Worm (Caenorhabditis elegans) whole organism, young adult: Measurements from ENCODE around the gene snx-6.
A peak's percentile ranks its signal among the peaks of the same experiment; 100 is the strongest.
"Not testable (repeated sequence)": the region's sequence is repeated elsewhere in the genome, so short reads cannot be mapped to it uniquely, and the experiment has no call there.

ENCODE experiments used
- B0035.1 ChIP-seq: sonication (generic microtip); optimal IDR thresholded peaks from 2 replicates; lab custom pipeline; 2016; ENCODE audit warnings: missing genetic modification characterization, mild to moderate bottlenecking, missing compliant biosample characterization, missing genotype, missing genetic modification reagents
- B0336.3 ChIP-seq: fragments of 200-800 bp; sonication (Bioruptor generic); IDR thresholded peaks from 2 replicates; pipeline ENCODE4 v1.3.6; 2022; ENCODE audit warnings: missing genetic modification characterization, missing compliant biosample characterization
- C06A6.2 ChIP-seq: fragments of 200-800 bp; sonication (Bioruptor generic); conservative IDR thresholded peaks from 2 replicates; pipeline ENCODE4 v1.3.6; 2022; ENCODE audit warnings: missing genetic modification characterization, missing compliant biosample characterization
- D2030.7 ChIP-seq: fragments of 200-800 bp; sonication (Bioruptor generic); IDR thresholded peaks from 2 replicates; pipeline ENCODE4 v1.3.6; 2022; ENCODE audit warnings: missing genetic modification reagents, missing genetic modification characterization, missing compliant biosample characterization
- F10E7.11 ChIP-seq: sonication (generic microtip); optimal IDR thresholded peaks from 2 replicates; lab custom pipeline; 2017; ENCODE audit warnings: mild to moderate bottlenecking, missing genetic modification characterization, moderate library complexity, missing compliant biosample characterization
- F33H1.4 ChIP-seq: fragments of 200-800 bp; sonication (Bioruptor generic); IDR thresholded peaks from 2 replicates; pipeline ENCODE4 v1.3.6; 2022; ENCODE audit warnings: missing genetic modification reagents, missing genetic modification characterization, missing compliant biosample characterization
- F49E8.2 ChIP-seq: sonication (generic microtip); optimal IDR thresholded peaks from 3 replicates; lab custom pipeline; 2017; ENCODE audit warnings: missing genetic modification characterization, mild to moderate bottlenecking, missing compliant biosample characterization, antibody characterized with exemption, moderate library complexity; ENCODE audit not compliant: insufficient read depth
- T07F8.4 ChIP-seq: sonication (generic microtip); optimal IDR thresholded peaks from 2 replicates; lab custom pipeline; 2016; ENCODE audit warnings: mild to moderate bottlenecking, missing genetic modification characterization, moderate library complexity, missing compliant biosample characterization
- Y79H2A.3 ChIP-seq: fragments of 200-800 bp; sonication (Bioruptor generic); conservative IDR thresholded peaks from 2 replicates; pipeline ENCODE4 v1.3.6; 2022; ENCODE audit warnings: missing genetic modification reagents, missing genetic modification characterization, missing compliant biosample characterization
- attf-6 ChIP-seq: fragments of 200-800 bp; sonication (Bioruptor generic); IDR thresholded peaks from 2 replicates; pipeline ENCODE4 v1.3.6; 2022; ENCODE audit warnings: missing genetic modification reagents, missing genetic modification characterization, missing compliant biosample characterization
- bed-1 ChIP-seq: fragments of 200-800 bp; sonication (Bioruptor generic); IDR thresholded peaks from 2 replicates; pipeline ENCODE4 v1.3.6; 2022; ENCODE audit warnings: missing genetic modification reagents, missing genetic modification characterization, missing compliant biosample characterization
- ccch-3 ChIP-seq: fragments of 200-800 bp; sonication (Bioruptor generic); optimal IDR thresholded peaks from 2 replicates; lab custom pipeline; 2018; ENCODE audit warnings: mild to moderate bottlenecking, missing genetic modification characterization, missing compliant biosample characterization
- cebp-2 ChIP-seq: fragments of 200-800 bp; sonication (Bioruptor generic); IDR thresholded peaks from 2 replicates; pipeline ENCODE4 v1.3.6; 2022; ENCODE audit warnings: missing genetic modification characterization, missing compliant biosample characterization
- ceh-27 ChIP-seq: fragments of 200-800 bp; sonication (Bioruptor generic); optimal IDR thresholded peaks from 2 replicates; lab custom pipeline; 2018; ENCODE audit warnings: mild to moderate bottlenecking, missing genetic modification characterization, moderate library complexity, missing compliant biosample characterization
- ceh-40 ChIP-seq: fragments of 200-800 bp; sonication (Bioruptor generic); IDR thresholded peaks from 2 replicates; pipeline ENCODE4 v1.3.6; 2022; ENCODE audit warnings: missing genetic modification characterization, missing compliant biosample characterization
- ceh-79 ChIP-seq: sonication (generic microtip); optimal IDR thresholded peaks from 2 replicates; lab custom pipeline; 2017; ENCODE audit warnings: mild to moderate bottlenecking, missing genetic modification characterization, missing compliant biosample characterization
- ceh-91 ChIP-seq: fragments of 200-800 bp; sonication (Bioruptor generic); IDR thresholded peaks from 2 replicates; pipeline ENCODE4 v1.3.6; 2022; ENCODE audit warnings: missing genetic modification reagents, missing genetic modification characterization, missing compliant biosample characterization
- egl-18 ChIP-seq: fragments of 200-800 bp; sonication (Bioruptor generic); IDR thresholded peaks from 2 replicates; pipeline ENCODE4 v1.3.6; 2022; ENCODE audit warnings: missing genetic modification reagents, missing genetic modification characterization, missing compliant biosample characterization
- egrh-3 ChIP-seq: fragments of 200-800 bp; sonication (Bioruptor generic); IDR thresholded peaks from 2 replicates; pipeline ENCODE4 v1.3.6; 2022; ENCODE audit warnings: missing genetic modification reagents, missing genetic modification characterization, missing compliant biosample characterization
- fkh-3 ChIP-seq: sonication (generic microtip); optimal IDR thresholded peaks from 2 replicates; lab custom pipeline; 2016; ENCODE audit warnings: mild to moderate bottlenecking, missing genetic modification characterization, missing compliant biosample characterization
- lin-26 ChIP-seq: fragments of 200-800 bp; sonication (Bioruptor generic); IDR thresholded peaks from 2 replicates; pipeline ENCODE4 v1.3.6; 2022; ENCODE audit warnings: missing genetic modification reagents, missing genetic modification characterization, missing compliant biosample characterization
- lin-35 ChIP-seq, 3 experiments: fragments of 150-350 bp in 2 of 3; sonication (generic microtip) in 1 of 3; optimal IDR thresholded peaks; 2 replicates each; lab custom pipeline; 2014 to 2018; ENCODE audit warnings: missing biosample characterization in 3 of 3, missing genetic modification characterization in 3 of 3, missing genetic modification reagents in 3 of 3
- lin-54 ChIP-seq: fragments of 200-800 bp; sonication (Bioruptor generic); optimal IDR thresholded peaks from 2 replicates; lab custom pipeline; 2018; ENCODE audit warnings: mild to moderate bottlenecking, missing genetic modification characterization, missing compliant biosample characterization
- lsl-1 ChIP-seq: fragments of 200-800 bp; sonication (Bioruptor generic); optimal IDR thresholded peaks from 2 replicates; lab custom pipeline; 2018; ENCODE audit warnings: mild to moderate bottlenecking, missing genetic modification characterization, moderate library complexity, missing compliant biosample characterization
- madf-3 ChIP-seq: fragments of 200-800 bp; sonication (Bioruptor generic); IDR thresholded peaks from 2 replicates; pipeline ENCODE4 v1.3.6; 2022; ENCODE audit warnings: missing genetic modification reagents, missing genetic modification characterization, missing compliant biosample characterization
- mes-4 ChIP-seq: sonication (generic microtip); optimal IDR thresholded peaks from 2 replicates; lab custom pipeline; 2016; ENCODE audit warnings: missing genotype, missing genetic modification characterization, missing compliant biosample characterization
- nhr-120 ChIP-seq: fragments of 200-800 bp; sonication (Bioruptor generic); IDR thresholded peaks from 2 replicates; pipeline ENCODE4 v1.3.6; 2022; ENCODE audit warnings: missing genetic modification characterization, missing compliant biosample characterization
- sea-2 ChIP-seq: fragments of 200-800 bp; sonication (Bioruptor generic); IDR thresholded peaks from 2 replicates; pipeline ENCODE4 v1.3.6; 2022; ENCODE audit warnings: missing genetic modification characterization, missing compliant biosample characterization
- snpc-1.1 ChIP-seq: sonication (generic microtip); optimal IDR thresholded peaks from 2 replicates; lab custom pipeline; 2017; ENCODE audit warnings: missing genetic modification characterization, mild to moderate bottlenecking, missing compliant biosample characterization, antibody characterized with exemption, moderate library complexity, missing genotype, missing genetic modification reagents; ENCODE audit not compliant: insufficient read depth
- somi-1 ChIP-seq: fragments of 200-800 bp; sonication (Bioruptor generic); optimal IDR thresholded peaks from 2 replicates; lab custom pipeline; 2018; ENCODE audit warnings: mild to moderate bottlenecking, missing genetic modification characterization, missing compliant biosample characterization
- xnd-1 ChIP-seq: sonication (generic microtip); optimal IDR thresholded peaks from 2 replicates; lab custom pipeline; 2016; ENCODE audit warnings: missing genotype, missing genetic modification reagents, missing genetic modification characterization, missing compliant biosample characterization
- zfh-2 ChIP-seq: fragments of 200-800 bp; sonication (Bioruptor generic); conservative IDR thresholded peaks from 2 replicates; pipeline ENCODE4 v1.3.6; 2022; ENCODE audit warnings: missing genetic modification reagents, missing genetic modification characterization, missing compliant biosample characterization
- ztf-18 ChIP-seq: sonication (generic microtip); optimal IDR thresholded peaks from 2 replicates; lab custom pipeline; 2016; ENCODE audit warnings: missing genotype, mild to moderate bottlenecking, missing genetic modification characterization, missing compliant biosample characterization

snx-6 gene

DNA sequence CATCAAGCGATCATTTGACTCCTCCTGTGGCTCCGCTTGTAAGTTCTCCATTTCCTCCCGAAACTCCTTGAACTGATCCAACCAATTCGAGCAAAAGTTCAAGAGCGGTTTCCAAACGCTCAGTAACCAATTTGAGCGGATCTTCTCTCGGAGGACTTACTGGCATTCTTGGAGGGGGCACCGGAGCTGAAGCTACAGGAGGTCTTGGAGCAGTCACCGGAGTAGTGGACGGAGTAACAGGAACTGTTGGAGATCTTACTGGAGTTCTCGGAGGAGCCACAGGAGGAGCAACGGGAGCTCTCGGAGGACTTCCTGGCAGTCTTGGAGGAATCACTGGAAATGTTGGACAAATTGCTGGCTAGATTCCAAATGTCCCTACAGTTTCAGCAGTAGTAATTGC lies 28.8 kb upstream of the snx-6 start:
- TF ChIP-seq zfh-2 (GFP tag; lab: Robert Waterston, UW) (peak; percentile 54; the same call in 1 of the 2 replicates), ceh-79 (tag; lab: Kevin White, UChicago) (no peak)
- TF ChIP-seq, all 124 proteins: peak for 1

DNA sequence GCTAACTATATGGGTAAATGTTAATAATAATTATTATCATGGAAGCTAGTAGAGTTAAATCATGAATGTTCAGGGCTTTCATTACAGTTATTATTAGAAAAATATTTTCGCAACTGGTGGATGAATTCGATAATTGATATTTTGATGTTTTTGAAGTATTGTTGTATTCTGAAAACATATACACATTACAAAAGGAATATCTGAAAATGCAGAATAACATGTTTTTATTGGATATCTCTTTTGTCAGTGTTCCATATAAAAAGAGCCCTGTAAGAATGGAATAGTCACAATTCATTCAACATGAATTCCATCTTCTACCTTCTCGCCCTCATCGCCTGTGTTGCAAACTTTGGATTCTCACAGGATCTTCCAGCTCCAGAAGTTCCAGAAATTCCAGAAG lies 27.0 kb upstream of the snx-6 start, which contains the start of gene Y59A8B.19:
TSS of gene Y59A8B.19 (plus strand) at position 301 of the 400 bp plus-strand sequence.
- not testable (repeated sequence) for TF ChIP-seq somi-1 (GFP tag; lab: Kevin White, UChicago); B0035.1; cebp-2 (GFP tag; lab: Robert Waterston, UW)

- no peak for TF ChIP-seq F33H1.4
- TF ChIP-seq zfh-2 (GFP tag; lab: Robert Waterston, UW) = no peak
- TF ChIP-seq ztf-18 = no peak
- no peak for TF ChIP-seq madf-3 (GFP tag; lab: Robert Waterston, UW)
- TF ChIP-seq D2030.7 (GFP tag; lab: Robert Waterston, UW) = no peak
- no peak for TF ChIP-seq T07F8.4 (tag; lab: Kevin White, UChicago)
- no peak for TF ChIP-seq Y79H2A.3 (GFP tag; lab: Robert Waterston, UW)
- TF ChIP-seq sea-2 (GFP tag; lab: Robert Waterston, UW) = no peak
- no peak for TF ChIP-seq bed-1 (GFP tag; lab: Robert Waterston, UW)
- TF ChIP-seq egrh-3 (GFP tag; lab: Robert Waterston, UW) = no peak
- TF ChIP-seq F49E8.2 (tag; lab: Kevin White, UChicago) = no peak
- no peak for TF ChIP-seq nhr-120
- no peak for TF ChIP-seq mes-4
- TF ChIP-seq C06A6.2 (GFP tag; lab: Robert Waterston, UW) = no peak
- TF ChIP-seq ceh-27 (GFP tag; lab: Kevin White, UChicago) = no peak
- no peak for TF ChIP-seq egl-18 (GFP tag; lab: Robert Waterston, UW)
- TF ChIP-seq B0336.3 (GFP tag; lab: Robert Waterston, UW) = no peak
- no peak for TF ChIP-seq attf-6 (GFP tag; lab: Robert Waterston, UW)
- no peak for TF ChIP-seq lin-26 (GFP tag; lab: Robert Waterston, UW)
Measured at ce11 chrV:18003876-18004275, 24.0 kb upstream of the snx-6 start.

DNA sequence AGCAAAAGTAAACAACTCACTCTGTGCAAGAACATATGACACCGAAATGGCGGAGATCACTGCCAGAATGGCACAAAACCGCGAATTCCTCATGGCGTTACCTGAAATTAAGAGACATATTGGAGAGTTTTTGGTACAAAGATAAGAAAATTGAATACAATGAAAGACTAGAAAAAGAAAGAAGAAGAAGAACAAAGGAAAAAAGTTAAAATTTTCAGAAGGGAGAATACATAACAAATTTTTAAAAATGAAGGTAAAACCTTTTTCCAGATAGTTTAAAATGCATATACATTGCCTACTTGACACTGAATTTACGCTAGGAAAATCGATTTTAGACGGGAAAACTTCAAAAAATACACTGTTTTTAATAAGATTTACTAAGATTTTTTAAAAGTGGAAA lies 21.4 kb upstream of the snx-6 start, which contains the start of gene lon-8:
TSS of gene lon-8 (minus strand) at position 101 of the 400 bp plus-strand sequence.
- TF ChIP-seq lin-35 (GFP tag; optimal IDR thresholded peaks at IDR 0.05; lab: Kevin White, UChicago) = no peak
- TF ChIP-seq F10E7.11 (tag; lab: Kevin White, UChicago) = no peak
- no peak for TF ChIP-seq ceh-91 (GFP tag; lab: Robert Waterston, UW)
- TF ChIP-seq lsl-1 = no peak
- TF ChIP-seq ceh-40 (GFP tag; lab: Robert Waterston, UW) = no peak
- no peak for TF ChIP-seq fkh-3 (tag; lab: Kevin White, UChicago)
- no peak for TF ChIP-seq egrh-3 (GFP tag; lab: Robert Waterston, UW)
- no peak for TF ChIP-seq xnd-1 (tag; lab: Kevin White, UChicago)
- TF ChIP-seq egl-18 (GFP tag; lab: Robert Waterston, UW) = no peak
- TF ChIP-seq snpc-1.1 (tag; lab: Kevin White, UChicago) = no peak
- no peak for TF ChIP-seq somi-1 (GFP tag; lab: Kevin White, UChicago)
- no peak for TF ChIP-seq ccch-3 (GFP tag; lab: Kevin White, UChicago)
- TF ChIP-seq lin-54 = no peak
- TF ChIP-seq, all 124 proteins: peak for 0
